Fruit fly (Drosophila melanogaster): ENCODE data around the gene smp-30.

smp-30 gene

dm6 chr3R:14737894-14738860, 12.9 kb downstream of the smp-30 start (continued):
- peak; percentile 93 for TF ChIP-seq tgo (GFP tag; IDR thresholded peaks at IDR 0.05)
- peak in 1 of 2 experiments; percentile 97 for TF ChIP-seq eve (GFP tag; optimal IDR thresholded peaks at IDR 0.05)
- TF ChIP-seq Ravus (GFP tag; IDR thresholded peaks at IDR 0.05): peak; percentile 89
- peak; percentile 67 for TF ChIP-seq CG7928 (GFP tag; optimal IDR thresholded peaks at IDR 0.05)
- TF ChIP-seq CG32532 (GFP tag; IDR thresholded peaks at IDR 0.05): peak; percentile 96
- peak; percentile 90 for TF ChIP-seq fd3F (GFP tag; optimal IDR thresholded peaks at IDR 0.05)
- peak; percentile 62 for TF ChIP-seq TFAM (GFP tag; optimal IDR thresholded peaks at IDR 0.05)
- peak; percentile 95 for TF ChIP-seq CG12391 (tag; optimal IDR thresholded peaks at IDR 0.05)
- TF ChIP-seq CG32772 (GFP tag; IDR thresholded peaks at IDR 0.05): peak; percentile 96
- peak; percentile 76 for TF ChIP-seq CG4617 (GFP tag; optimal IDR thresholded peaks at IDR 0.05; ENCODE audit: borderline replicate concordance)
- peak; percentile 87 for TF ChIP-seq ewg (GFP tag; optimal IDR thresholded peaks at IDR 0.05)
- no peak for TF ChIP-seq knrl (GFP tag; IDR thresholded peaks at IDR 0.05; ENCODE audit: partially characterized antibody)
- TF ChIP-seq CG10267 (tag; optimal IDR thresholded peaks at IDR 0.05): peak; percentile 83
- TF ChIP-seq sisA (GFP tag; IDR thresholded peaks at IDR 0.05): peak; percentile 95
- TF ChIP-seq Sox102F (GFP tag; optimal IDR thresholded peaks at IDR 0.05): peak; percentile 96
- TF ChIP-seq Dad (GFP tag; optimal IDR thresholded peaks at IDR 0.05): peak; percentile 91
- TF ChIP-seq lola (GFP tag; optimal IDR thresholded peaks at IDR 0.05): peak in 2 of 3 experiments; percentile 44 to 92
- TF ChIP-seq CG9215 (GFP tag; IDR thresholded peaks at IDR 0.05): peak; percentile 90
- peak; percentile 86 for TF ChIP-seq Bdp1 (GFP tag; optimal IDR thresholded peaks at IDR 0.05)
- TF ChIP-seq CG9876 (GFP tag; optimal IDR thresholded peaks at IDR 0.05): peak; percentile 78
- peak; percentile 21 for TF ChIP-seq kni (GFP tag; optimal IDR thresholded peaks at IDR 0.05)
- TF ChIP-seq p53 (GFP tag; optimal IDR thresholded peaks at IDR 0.05): peak; percentile 74
- no peak for TF ChIP-seq Tbp (GFP tag; optimal IDR thresholded peaks at IDR 0.05)
- TF ChIP-seq jing (GFP tag; optimal IDR thresholded peaks at IDR 0.05): peak; percentile 86
- TF ChIP-seq CG1792 (GFP tag; optimal IDR thresholded peaks at IDR 0.05): peak; percentile 88
- peak; percentile 95 for TF ChIP-seq CG5245 (GFP tag; optimal IDR thresholded peaks at IDR 0.05)
- peak; percentile 95 for TF ChIP-seq so (GFP tag; IDR thresholded peaks at IDR 0.05)
- TF ChIP-seq wor (GFP tag; IDR thresholded peaks at IDR 0.05): peak; percentile 87
- peak; percentile 92 for TF ChIP-seq peb (GFP tag; IDR thresholded peaks at IDR 0.05)
- 0 out of 2 replicates have a peak, but pooled peaks have one; percentile 24 for TF ChIP-seq hbn (GFP tag; IDR thresholded peaks at IDR 0.05; ENCODE audit: partially characterized antibody)
- TF ChIP-seq CG43689 (GFP tag; IDR thresholded peaks at IDR 0.05): peak; percentile 84
- peak; percentile 75 for TF ChIP-seq CG7271 (tag; optimal IDR thresholded peaks at IDR 0.05)
- peak; percentile 57 for TF ChIP-seq YL-1 (GFP tag; optimal IDR thresholded peaks at IDR 0.05)
- TF ChIP-seq pho (GFP tag; optimal IDR thresholded peaks at IDR 0.05): peak; percentile 92
- TF ChIP-seq gsb (GFP tag; IDR thresholded peaks at IDR 0.05): peak; percentile 91
- TF ChIP-seq pfk (GFP tag; optimal IDR thresholded peaks at IDR 0.05): no peak
- peak; percentile 86 for TF ChIP-seq odd (GFP tag; optimal IDR thresholded peaks at IDR 0.05)
- peak; percentile 93 for TF ChIP-seq Abd-B (GFP tag; optimal IDR thresholded peaks at IDR 0.05)
- peak; percentile 9 for TF ChIP-seq B-H2 (GFP tag; optimal IDR thresholded peaks at IDR 0.05)
- TF ChIP-seq grn (GFP tag; optimal IDR thresholded peaks at IDR 0.05): peak; percentile 19
- peak; percentile 88 for TF ChIP-seq CG18476 (GFP tag; optimal IDR thresholded peaks at IDR 0.05)
- peak; percentile 96 for TF ChIP-seq lmd (GFP tag; IDR thresholded peaks at IDR 0.05)
- TF ChIP-seq CG31365 (tag; optimal IDR thresholded peaks at IDR 0.05): peak; percentile 70
- no peak for TF ChIP-seq cad (GFP tag; optimal IDR thresholded peaks at IDR 0.05)
- TF ChIP-seq Mes4 (GFP tag; optimal IDR thresholded peaks at IDR 0.05): peak; percentile 86
- TF ChIP-seq H2.0 (GFP tag; IDR thresholded peaks at IDR 0.05): peak; percentile 94
- peak; percentile 94 for TF ChIP-seq CG6254 (GFP tag; optimal IDR thresholded peaks at IDR 0.05)
- TF ChIP-seq CG9817 (tag; optimal IDR thresholded peaks at IDR 0.05): peak; percentile 89

Measured in whole organism, embryonic.